Worm (Caenorhabditis elegans): ENCODE measurements around the gene sulp-7.

Gene sulp-7

ce11 chrX:11080170-11080728 lies at the start of gene sulp-7:
Gene sulp-7, plus strand, starts transcription at chrX:11080678.
- TF ChIP-seq T22C8.4 (GFP tag; IDR thresholded peaks at IDR 0.05), result no peak
- TF ChIP-seq tab-1 (GFP tag; IDR thresholded peaks at IDR 0.05), result no peak
- no peak for TF ChIP-seq ztf-29 (GFP tag; IDR thresholded peaks at IDR 0.05)
- TF ChIP-seq cog-1 (tag; optimal IDR thresholded peaks at IDR 0.05), result no peak
- no peak for TF ChIP-seq flt-1 (GFP tag; IDR thresholded peaks at IDR 0.05)
- no peak for TF ChIP-seq med-1 (GFP tag; optimal IDR thresholded peaks at IDR 0.05; ENCODE audit: insufficient read depth)
- no peak for TF ChIP-seq klf-2 (GFP tag; conservative IDR thresholded peaks at IDR 0.05)
- no peak for TF ChIP-seq ref-1 (GFP tag; conservative IDR thresholded peaks at IDR 0.05)
- TF ChIP-seq ztf-23 (GFP tag; IDR thresholded peaks at IDR 0.05), result no peak

ce11 chrX:11031047-11031695 lies 49.3 kb upstream of the sulp-7 start:
- TF ChIP-seq klf-2 (GFP tag; conservative IDR thresholded peaks at IDR 0.05) (no peak; the same call in 1 of the 2 replicates), med-1 (GFP tag; optimal IDR thresholded peaks at IDR 0.05; ENCODE audit: insufficient read depth) (no peak), T22C8.4 (GFP tag; IDR thresholded peaks at IDR 0.05) (no peak), flt-1 (GFP tag; IDR thresholded peaks at IDR 0.05) (peak; percentile 74; the same call in 1 of the 2 replicates), ztf-23 (GFP tag; IDR thresholded peaks at IDR 0.05) (no peak), cog-1 (tag; optimal IDR thresholded peaks at IDR 0.05) (peak; percentile 96), ztf-29 (GFP tag; IDR thresholded peaks at IDR 0.05) (peak; percentile 58; the same call in 1 of the 2 replicates), tab-1 (GFP tag; IDR thresholded peaks at IDR 0.05) (no peak), ref-1 (GFP tag; conservative IDR thresholded peaks at IDR 0.05) (0 out of 2 replicates have a peak, but pooled peaks have one; percentile 14)

- no peak for TF ChIP-seq ztf-29 (GFP tag; IDR thresholded peaks at IDR 0.05)
- TF ChIP-seq flt-1 (GFP tag; IDR thresholded peaks at IDR 0.05), result peak; percentile 53; the same call in 1 of the 2 replicates
These were observed 48.6 kb upstream of the sulp-7 start for ce11 chrX:11031869-11032268.

- TF ChIP-seq cog-1 (tag; optimal IDR thresholded peaks at IDR 0.05) (no peak), ref-1 (GFP tag; conservative IDR thresholded peaks at IDR 0.05) (no peak), tab-1 (GFP tag; IDR thresholded peaks at IDR 0.05) (no peak), ztf-29 (GFP tag; IDR thresholded peaks at IDR 0.05) (no peak), flt-1 (GFP tag; IDR thresholded peaks at IDR 0.05) (no peak), klf-2 (GFP tag; conservative IDR thresholded peaks at IDR 0.05) (no peak), T22C8.4 (GFP tag; IDR thresholded peaks at IDR 0.05) (no peak), ztf-23 (GFP tag; IDR thresholded peaks at IDR 0.05) (no peak), med-1 (GFP tag; optimal IDR thresholded peaks at IDR 0.05; ENCODE audit: insufficient read depth) (no peak)
These were observed 48.1 kb upstream of the sulp-7 start for ce11 chrX:11032412-11032811.

- TF ChIP-seq tab-1 (GFP tag; IDR thresholded peaks at IDR 0.05), result no peak
- TF ChIP-seq med-1 (GFP tag; optimal IDR thresholded peaks at IDR 0.05; ENCODE audit: insufficient read depth), result no peak
- no peak for TF ChIP-seq klf-2 (GFP tag; conservative IDR thresholded peaks at IDR 0.05)
- no peak for TF ChIP-seq T22C8.4 (GFP tag; IDR thresholded peaks at IDR 0.05)
- TF ChIP-seq ref-1 (GFP tag; conservative IDR thresholded peaks at IDR 0.05), result no peak
- no peak for TF ChIP-seq ztf-23 (GFP tag; IDR thresholded peaks at IDR 0.05)
- no peak for TF ChIP-seq flt-1 (GFP tag; IDR thresholded peaks at IDR 0.05)
- no peak for TF ChIP-seq ztf-29 (GFP tag; IDR thresholded peaks at IDR 0.05)
- TF ChIP-seq cog-1 (tag; optimal IDR thresholded peaks at IDR 0.05), result no peak
These were observed 47.1 kb upstream of the sulp-7 start for ce11 chrX:11033128-11033951.

- TF ChIP-seq ref-1 (GFP tag; conservative IDR thresholded peaks at IDR 0.05), result no peak
- TF ChIP-seq cog-1 (tag; optimal IDR thresholded peaks at IDR 0.05), result no peak
- TF ChIP-seq klf-2 (GFP tag; conservative IDR thresholded peaks at IDR 0.05), result no peak
- TF ChIP-seq ztf-29 (GFP tag; IDR thresholded peaks at IDR 0.05), result no peak
- no peak for TF ChIP-seq flt-1 (GFP tag; IDR thresholded peaks at IDR 0.05)
- TF ChIP-seq tab-1 (GFP tag; IDR thresholded peaks at IDR 0.05), result no peak
- TF ChIP-seq med-1 (GFP tag; optimal IDR thresholded peaks at IDR 0.05; ENCODE audit: insufficient read depth), result no peak
- TF ChIP-seq T22C8.4 (GFP tag; IDR thresholded peaks at IDR 0.05), result no peak
- TF ChIP-seq ztf-23 (GFP tag; IDR thresholded peaks at IDR 0.05), result no peak
These were observed 46.6 kb upstream of the sulp-7 start for ce11 chrX:11033952-11034287.

ce11 chrX:11034430-11035117 lies 45.9 kb upstream of the sulp-7 start:
- TF ChIP-seq ztf-29 (GFP tag; IDR thresholded peaks at IDR 0.05), result no peak
- TF ChIP-seq cog-1 (tag; optimal IDR thresholded peaks at IDR 0.05), result peak; percentile 25
- TF ChIP-seq tab-1 (GFP tag; IDR thresholded peaks at IDR 0.05), result 0 out of 2 replicates have a peak, but pooled peaks have one; percentile 18
- 0 out of 2 replicates have a peak, but pooled peaks have one; percentile 7 for TF ChIP-seq T22C8.4 (GFP tag; IDR thresholded peaks at IDR 0.05)
- TF ChIP-seq klf-2 (GFP tag; conservative IDR thresholded peaks at IDR 0.05), result no peak
- no peak for TF ChIP-seq flt-1 (GFP tag; IDR thresholded peaks at IDR 0.05)

ce11 chrX:11035563-11035962 lies 44.9 kb upstream of the sulp-7 start:
- TF ChIP-seq klf-2 (GFP tag; conservative IDR thresholded peaks at IDR 0.05) (no peak), ref-1 (GFP tag; conservative IDR thresholded peaks at IDR 0.05) (no peak), T22C8.4 (GFP tag; IDR thresholded peaks at IDR 0.05) (no peak), tab-1 (GFP tag; IDR thresholded peaks at IDR 0.05) (no peak), ztf-29 (GFP tag; IDR thresholded peaks at IDR 0.05) (no peak), flt-1 (GFP tag; IDR thresholded peaks at IDR 0.05) (no peak), cog-1 (tag; optimal IDR thresholded peaks at IDR 0.05) (no peak), ztf-23 (GFP tag; IDR thresholded peaks at IDR 0.05) (no peak), med-1 (GFP tag; optimal IDR thresholded peaks at IDR 0.05; ENCODE audit: insufficient read depth) (no peak)
